Fruit fly (Drosophila melanogaster): ENCODE measurements around the gene AP-1gamma.

AP-1gamma gene

DNA sequence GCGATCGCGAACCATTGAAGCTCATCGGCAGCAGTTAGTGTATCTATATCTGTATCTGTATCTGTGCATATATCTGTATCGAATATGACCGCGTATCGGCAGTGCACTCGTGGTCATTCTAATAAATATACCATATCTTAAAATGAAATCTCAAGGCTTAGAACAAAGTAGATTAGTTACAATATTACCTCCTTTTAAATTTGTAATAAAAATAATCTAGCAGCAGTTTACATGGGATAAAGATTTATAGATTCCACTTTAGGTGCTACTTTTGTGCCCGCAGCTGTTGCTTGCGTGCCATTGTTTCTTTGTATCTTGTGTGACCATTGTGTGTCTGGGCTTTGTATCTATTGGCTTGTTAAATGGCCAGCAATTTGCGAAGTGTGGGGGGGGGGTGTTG is 48.4 kb upstream of the AP-1gamma start (continued):
- TF ChIP-seq HLHmδ (GFP tag; optimal IDR thresholded peaks at IDR 0.05) (no peak), CG15514 (GFP tag; optimal IDR thresholded peaks at IDR 0.05) (peak; percentile 59), oc (tag; optimal IDR thresholded peaks at IDR 0.05) (peak; percentile 84), pb (GFP tag; optimal IDR thresholded peaks at IDR 0.05) (no peak), ATbp (GFP tag; optimal IDR thresholded peaks at IDR 0.05) (peak; percentile 74), zf30C (GFP tag; optimal IDR thresholded peaks at IDR 0.05) (no peak), CG4820 (GFP tag; optimal IDR thresholded peaks at IDR 0.05) (peak; percentile 53), CG17359 (tag; optimal IDR thresholded peaks at IDR 0.05) (peak; percentile 87), CG3407 (GFP tag; optimal IDR thresholded peaks at IDR 0.05) (peak; percentile 57), Hmr (GFP tag; optimal IDR thresholded peaks at IDR 0.05) (peak; percentile 74), cad (GFP tag; optimal IDR thresholded peaks at IDR 0.05) (no peak), CG14050 (GFP tag; IDR thresholded peaks at IDR 0.05) (peak; percentile 66), Sin3A (optimal IDR thresholded peaks at IDR 0.05) (no peak), MTF-1 (GFP tag; optimal IDR thresholded peaks at IDR 0.05; ENCODE audit: borderline replicate concordance) (peak; percentile 22), Mad (GFP tag; optimal IDR thresholded peaks at IDR 0.05) (peak; percentile 6), PHDP (tag; optimal IDR thresholded peaks at IDR 0.05) (peak; percentile 86), exex (tag; optimal IDR thresholded peaks at IDR 0.05) (no peak), Rx (GFP tag; IDR thresholded peaks at IDR 0.05) (no peak), Eip74EF (GFP tag; optimal IDR thresholded peaks at IDR 0.05) (peak in 1 of 2 experiments; percentile 50), gem (tag; optimal IDR thresholded peaks at IDR 0.05) (peak; percentile 87), HLH54F (GFP tag; optimal IDR thresholded peaks at IDR 0.05) (peak; percentile 29), Hr3 (GFP tag; optimal IDR thresholded peaks at IDR 0.05) (peak; percentile 59), CG18619 (GFP tag; optimal IDR thresholded peaks at IDR 0.05) (peak; percentile 66), Spps (tag; optimal IDR thresholded peaks at IDR 0.05) (peak; percentile 11), unpg (GFP tag; optimal IDR thresholded peaks at IDR 0.05) (peak; percentile 89), Atf3 (GFP tag; optimal IDR thresholded peaks at IDR 0.05) (peak; percentile 8), fru (optimal IDR thresholded peaks at IDR 0.05) (no peak), CG10565 (GFP tag; optimal IDR thresholded peaks at IDR 0.05) (no peak), gsb-n (tag; optimal IDR thresholded peaks at IDR 0.05) (peak; percentile 55), Hey (tag; optimal IDR thresholded peaks at IDR 0.05) (no peak), Elba2 (GFP tag; optimal IDR thresholded peaks at IDR 0.05) (no peak), CG16815 (GFP tag; optimal IDR thresholded peaks at IDR 0.05) (peak; percentile 34), CG17186 (GFP tag; optimal IDR thresholded peaks at IDR 0.05) (no peak), CG7928 (GFP tag; optimal IDR thresholded peaks at IDR 0.05) (no peak), bowl (GFP tag; IDR thresholded peaks at IDR 0.05) (no peak), Bgb (GFP tag; IDR thresholded peaks at IDR 0.05; ENCODE audit: partially characterized antibody) (no peak), Lhr (GFP tag; optimal IDR thresholded peaks at IDR 0.05) (peak; percentile 22), Mrtf (GFP tag; IDR thresholded peaks at IDR 0.05) (peak; percentile 53; the same call in 1 of the 3 replicates), CG10209 (GFP tag; optimal IDR thresholded peaks at IDR 0.05) (peak; percentile 68), CG43689 (GFP tag; IDR thresholded peaks at IDR 0.05) (peak; percentile 54), CG3838 (GFP tag; optimal IDR thresholded peaks at IDR 0.05) (no peak), CG10979 (tag; optimal IDR thresholded peaks at IDR 0.05) (peak; percentile 76), CG9215 (GFP tag; IDR thresholded peaks at IDR 0.05) (no peak), esg (GFP tag; conservative IDR thresholded peaks at IDR 0.05) (peak; percentile 54), CG1233 (GFP tag; optimal IDR thresholded peaks at IDR 0.05) (no peak), CG7556 (GFP tag; optimal IDR thresholded peaks at IDR 0.05) (peak; percentile 66), CG31365 (tag; optimal IDR thresholded peaks at IDR 0.05) (peak; percentile 28), kni (GFP tag; optimal IDR thresholded peaks at IDR 0.05) (no peak), CG3281 (GFP tag; optimal IDR thresholded peaks at IDR 0.05) (no peak), sima (GFP tag; optimal IDR thresholded peaks at IDR 0.05) (no peak), CG15696 (tag; optimal IDR thresholded peaks at IDR 0.05) (no peak)
